Fruit fly (Drosophila melanogaster) whole organism, prepupa: Measurements from ENCODE around the gene Sdhaf3.

ENCODE experiments used
- Eip78C ChIP-seq: fragments of 200-800 bp; sonication (Bioruptor generic); peaks from one replicate; lab custom pipeline; 2016; ENCODE audit warnings: missing biosample characterization, missing genetic modification characterization
- acj6 ChIP-seq: fragments of 200-800 bp; sonication (Bioruptor generic); optimal IDR thresholded peaks from 3 replicates; lab custom pipeline; 2016; ENCODE audit warnings: missing biosample characterization, missing genetic modification characterization
- esn ChIP-seq: fragments of 200-800 bp; sonication (Bioruptor generic); optimal IDR thresholded peaks from 2 replicates; lab custom pipeline; 2016; ENCODE audit warnings: missing biosample characterization, mild to moderate bottlenecking, missing genetic modification characterization, moderate library complexity

dm6 chr3R:16447448-16448045 lies 34.7 kb downstream of the Sdhaf3 start:
- TF ChIP-seq Eip78C (GFP tag; lab: Kevin White, UChicago): no peak
- no peak for TF ChIP-seq esn (GFP tag; lab: Kevin White, UChicago)
- TF ChIP-seq acj6 (GFP tag; lab: Kevin White, UChicago): no peak
